Fruit fly (Drosophila melanogaster) whole organism, pupa: ENCODE measurements around the gene CG43645.
A peak's percentile ranks its signal among the peaks of the same experiment; 100 is the strongest.

Source experiments
- CG10348 ChIP-seq: fragments of 200-800 bp; sonication (Bioruptor generic); IDR thresholded peaks from 2 replicates; pipeline ENCODE4 v1.3.6; 2022; ENCODE audit warnings: missing biosample characterization, missing genetic modification characterization
- CG12605 ChIP-seq: fragments of 200-800 bp; sonication (Bioruptor generic); IDR thresholded peaks from 2 replicates; pipeline ENCODE4 v1.3.6; 2022; ENCODE audit warnings: missing biosample characterization, missing genetic modification characterization
- CG13204 ChIP-seq: fragments of 200-800 bp; sonication (Bioruptor generic); optimal IDR thresholded peaks from 2 replicates; lab custom pipeline; 2018; ENCODE audit warnings: missing biosample characterization, mild to moderate bottlenecking, missing genetic modification characterization, moderate library complexity
- CG34367 ChIP-seq: fragments of 200-800 bp; sonication (Bioruptor generic); optimal IDR thresholded peaks from 2 replicates; lab custom pipeline; 2018; ENCODE audit warnings: missing biosample characterization, mild to moderate bottlenecking, missing genetic modification characterization
- CG4496 ChIP-seq: fragments of 200-800 bp; sonication (Bioruptor generic); IDR thresholded peaks from 3 replicates; pipeline ENCODE4 v1.3.6; 2022; ENCODE audit warnings: missing biosample characterization, missing genetic modification characterization
- CG8159 ChIP-seq: fragments of 200-800 bp; sonication (Bioruptor generic); optimal IDR thresholded peaks from 3 replicates; lab custom pipeline; 2018; ENCODE audit warnings: missing biosample characterization, mild to moderate bottlenecking, missing genetic modification characterization, moderate library complexity
- D1 ChIP-seq: fragments of 200-800 bp; sonication (Bioruptor generic); optimal IDR thresholded peaks from 2 replicates; lab custom pipeline; 2018; ENCODE audit warnings: missing biosample characterization, mild to moderate bottlenecking, missing genetic modification characterization, moderate library complexity
- EcR ChIP-seq: fragments of 200-800 bp; sonication (Bioruptor generic); optimal IDR thresholded peaks from 3 replicates; lab custom pipeline; 2019; ENCODE audit warnings: missing biosample characterization, missing genetic modification characterization, mild to moderate bottlenecking, moderate library complexity, missing genetic modification reagents
- Ets98B ChIP-seq: fragments of 200-800 bp; sonication (Bioruptor generic); IDR thresholded peaks from 2 replicates; pipeline ENCODE4 v1.3.6; 2022; ENCODE audit warnings: missing biosample characterization, missing genetic modification characterization
- Pif1A ChIP-seq: fragments of 200-800 bp; sonication (Bioruptor generic); optimal IDR thresholded peaks from 3 replicates; lab custom pipeline; 2016; ENCODE audit warnings: missing biosample characterization, missing genetic modification characterization
- Pif1B ChIP-seq: fragments of 200-800 bp; sonication (Bioruptor generic); optimal IDR thresholded peaks from 3 replicates; lab custom pipeline; 2016; ENCODE audit warnings: missing biosample characterization, missing genetic modification characterization
- Snoo ChIP-seq: fragments of 200-800 bp; sonication (Bioruptor generic); optimal IDR thresholded peaks from 3 replicates; lab custom pipeline; 2017; ENCODE audit warnings: missing biosample characterization, mild to moderate bottlenecking, missing genetic modification characterization, inconsistent platforms
- gl ChIP-seq: fragments of 200-800 bp; sonication (Bioruptor generic); optimal IDR thresholded peaks from 2 replicates; lab custom pipeline; 2018; ENCODE audit warnings: missing biosample characterization, mild to moderate bottlenecking, missing genetic modification characterization
- rn ChIP-seq: fragments of 200-800 bp; sonication (Bioruptor generic); IDR thresholded peaks from 2 replicates; pipeline ENCODE4 v1.3.6; 2022; ENCODE audit warnings: missing biosample characterization, missing genetic modification characterization

dm6 chr2L:17450505-17451415 is 34.8 kb upstream of the CG43645 start:
- TF ChIP-seq rn (GFP tag; lab: Robert Waterston, UW) (no peak), CG10348 (GFP tag; lab: Robert Waterston, UW) (no peak), CG12605 (GFP tag; lab: Robert Waterston, UW) (peak; percentile 13; the same call in 1 of the 2 replicates), CG34367 (peak; percentile 36), CG4496 (GFP tag; lab: Robert Waterston, UW) (peak; percentile 78), Ets98B (no peak; the same call in 1 of the 2 replicates), Snoo (peak; percentile 60), CG8159 (peak; percentile 80), Pif1A (GFP tag; lab: Kevin White, UChicago) (peak; percentile 59), Pif1B (GFP tag; lab: Kevin White, UChicago) (peak; percentile 58), EcR (GFP tag; lab: Kevin White, UChicago) (no peak), gl (peak; percentile 12), CG13204 (GFP tag; lab: Kevin White, UChicago) (no peak), D1 (tag; lab: Kevin White, UChicago) (peak; percentile 52)
